Fruit fly (Drosophila melanogaster) whole organism, embryonic: ENCODE results near the gene AP-1-2beta.

ENCODE experiments used
- CG11504 ChIP-seq: fragments of 200-800 bp; sonication (Bioruptor generic); optimal IDR thresholded peaks from 3 replicates; lab custom pipeline; 2019; ENCODE audit warnings: missing biosample characterization, mild to moderate bottlenecking, missing genetic modification characterization, moderate library complexity
- CG13296 ChIP-seq: fragments of 200-800 bp; sonication (Bioruptor generic); optimal IDR thresholded peaks from 3 replicates; lab custom pipeline; 2018; ENCODE audit warnings: missing biosample characterization, mild to moderate bottlenecking, missing genetic modification characterization
- CG14014 ChIP-seq: fragments of 200-800 bp; sonication (Bioruptor generic); IDR thresholded peaks from 2 replicates; pipeline ENCODE4 v1.3.6; 2022; ENCODE audit warnings: missing biosample characterization, missing genetic modification characterization
- CG15479 ChIP-seq: fragments of 200-800 bp; sonication (Bioruptor generic); optimal IDR thresholded peaks from 3 replicates; lab custom pipeline; 2019; ENCODE audit warnings: missing biosample characterization, mild to moderate bottlenecking, missing genetic modification characterization, moderate library complexity
- CG18476 ChIP-seq: fragments of 200-800 bp; sonication (Bioruptor generic); optimal IDR thresholded peaks from 2 replicates; lab custom pipeline; 2016; ENCODE audit warnings: missing biosample characterization, mild to moderate bottlenecking, missing genetic modification characterization
- CG2116 ChIP-seq: fragments of 200-800 bp; sonication (Bioruptor generic); optimal IDR thresholded peaks from 3 replicates; lab custom pipeline; 2018; ENCODE audit warnings: missing biosample characterization, mild to moderate bottlenecking, missing genetic modification characterization
- CG2129 ChIP-seq: fragments of 200-800 bp; sonication (Bioruptor generic); IDR thresholded peaks from 2 replicates; pipeline ENCODE4 v1.3.6; 2022; ENCODE audit warnings: missing biosample characterization, missing genetic modification characterization; ENCODE audit not compliant: partially characterized antibody
- CG2199 ChIP-seq: fragments of 200-800 bp; sonication (Bioruptor generic); IDR thresholded peaks from 3 replicates; pipeline ENCODE4 v1.3.6; 2022; ENCODE audit warnings: missing biosample characterization, missing genetic modification characterization
- CG2712 ChIP-seq: fragments of 200-800 bp; optimal IDR thresholded peaks from 3 replicates; lab custom pipeline; 2019; ENCODE audit warnings: missing biosample characterization, mild to moderate bottlenecking, missing genetic modification characterization, moderate library complexity
- CG2875 ChIP-seq: fragments of 200-800 bp; sonication (Bioruptor generic); optimal IDR thresholded peaks from 2 replicates; lab custom pipeline; 2017; ENCODE audit warnings: missing biosample characterization, mild to moderate bottlenecking, missing genetic modification characterization, missing genetic modification reagents
- CG2889 ChIP-seq: fragments of 200-800 bp; sonication (Bioruptor generic); IDR thresholded peaks from 3 replicates; pipeline ENCODE4 v1.3.6; 2022; ENCODE audit warnings: missing biosample characterization, missing genetic modification characterization
- CG30020 ChIP-seq: fragments of 200-800 bp; optimal IDR thresholded peaks from 2 replicates; lab custom pipeline; 2019; ENCODE audit warnings: missing biosample characterization, mild to moderate bottlenecking, missing genetic modification characterization, moderate library complexity
- CG34376 ChIP-seq: fragments of 200-800 bp; sonication (Bioruptor generic); optimal IDR thresholded peaks from 2 replicates; lab custom pipeline; 2018; ENCODE audit warnings: missing biosample characterization, mild to moderate bottlenecking, missing genetic modification characterization
- CG3838 ChIP-seq: fragments of 200-800 bp; sonication (Bioruptor generic); optimal IDR thresholded peaks from 3 replicates; lab custom pipeline; 2016; ENCODE audit warnings: missing biosample characterization, missing genetic modification characterization
- CG42726 ChIP-seq: fragments of 200-800 bp; sonication (Bioruptor generic); IDR thresholded peaks from 2 replicates; pipeline ENCODE4 v1.3.6; 2022; ENCODE audit warnings: missing biosample characterization, missing genetic modification characterization; ENCODE audit not compliant: partially characterized antibody
- CG4328 ChIP-seq: fragments of 200-800 bp; sonication (Bioruptor generic); optimal IDR thresholded peaks from 3 replicates; lab custom pipeline; 2017; ENCODE audit warnings: missing biosample characterization, missing genetic modification reagents, missing genetic modification characterization
- CG4820 ChIP-seq: fragments of 200-800 bp; sonication (Bioruptor generic); optimal IDR thresholded peaks from 3 replicates; lab custom pipeline; 2016; ENCODE audit warnings: missing biosample characterization, missing genetic modification characterization
- CG6175 ChIP-seq: fragments of 200-800 bp; sonication (Bioruptor generic); IDR thresholded peaks from 3 replicates; pipeline ENCODE4 v1.3.6; 2022; ENCODE audit warnings: missing biosample characterization, missing genetic modification characterization
- CG8281 ChIP-seq: fragments of 200-800 bp; sonication (Bioruptor generic); optimal IDR thresholded peaks from 2 replicates; lab custom pipeline; 2018; ENCODE audit warnings: missing biosample characterization, mild to moderate bottlenecking, missing genetic modification characterization, moderate library complexity
- CG8290 ChIP-seq, 3 experiments: fragments of 200-800 bp; sonication (Bioruptor generic); optimal IDR thresholded peaks; 2 replicates each; lab custom pipeline; 2016 to 2019; ENCODE audit warnings: missing biosample characterization in 3 of 3, missing genetic modification characterization in 3 of 3, mild to moderate bottlenecking in 2 of 3, moderate library complexity in 1 of 3
- CG8944 ChIP-seq: fragments of 200-800 bp; sonication (Bioruptor generic); optimal IDR thresholded peaks from 3 replicates; lab custom pipeline; 2016; ENCODE audit warnings: missing biosample characterization, missing genetic modification characterization
- CG9215 ChIP-seq: fragments of 200-800 bp; sonication (Bioruptor generic); IDR thresholded peaks from 2 replicates; pipeline ENCODE4 v1.3.6; 2022; ENCODE audit warnings: missing biosample characterization, missing genetic modification characterization
- CoRest ChIP-seq: fragments of 200-800 bp; sonication (Bioruptor generic); optimal IDR thresholded peaks from 3 replicates; lab custom pipeline; 2018; ENCODE audit warnings: missing biosample characterization, mild to moderate bottlenecking, missing genetic modification characterization, moderate library complexity
- Dek ChIP-seq: fragments of 200-800 bp; sonication (Bioruptor generic); optimal IDR thresholded peaks from 3 replicates; lab custom pipeline; 2019; ENCODE audit warnings: missing biosample characterization, mild to moderate bottlenecking, missing genetic modification characterization, moderate library complexity
- Dref ChIP-seq: fragments of 200-800 bp; sonication (Bioruptor generic); IDR thresholded peaks from 2 replicates; pipeline ENCODE4 v1.3.6; 2022; ENCODE audit warnings: missing biosample characterization, missing genetic modification characterization
- Drgx ChIP-seq: fragments of 200-800 bp; sonication (Bioruptor generic); IDR thresholded peaks from 2 replicates; pipeline ENCODE4 v1.3.6; 2022; ENCODE audit warnings: missing biosample characterization, missing genetic modification characterization
- HmgZ ChIP-seq: fragments of 200-800 bp; sonication (Bioruptor generic); optimal IDR thresholded peaks from 2 replicates; lab custom pipeline; 2018; ENCODE audit warnings: missing biosample characterization, mild to moderate bottlenecking, missing genetic modification characterization
- Hmr ChIP-seq: fragments of 200-800 bp; sonication (Bioruptor generic); optimal IDR thresholded peaks from 3 replicates; lab custom pipeline; 2017; ENCODE audit warnings: mild to moderate bottlenecking, missing biosample characterization, missing genetic modification reagents, missing genetic modification characterization
- MESR4 ChIP-seq: fragments of 200-800 bp; sonication (Bioruptor generic); optimal IDR thresholded peaks from 2 replicates; lab custom pipeline; 2018; ENCODE audit warnings: missing biosample characterization, mild to moderate bottlenecking, missing genetic modification characterization, moderate library complexity
- Mad ChIP-seq: fragments of 200-800 bp; sonication (Bioruptor generic); optimal IDR thresholded peaks from 2 replicates; lab custom pipeline; 2016; ENCODE audit warnings: missing biosample characterization, missing genetic modification characterization
- Myb ChIP-seq: fragments of 200-800 bp; sonication (Bioruptor generic); optimal IDR thresholded peaks from 2 replicates; lab custom pipeline; 2016; ENCODE audit warnings: missing biosample characterization, missing genetic modification characterization
- NK7.1 ChIP-seq: fragments of 200-800 bp; sonication (Bioruptor generic); optimal IDR thresholded peaks from 3 replicates; lab custom pipeline; 2016; ENCODE audit warnings: missing biosample characterization, missing genetic modification characterization
- Poxn ChIP-seq: fragments of 200-800 bp; sonication (Bioruptor generic); IDR thresholded peaks from 2 replicates; pipeline ENCODE4 v1.3.6; 2022; ENCODE audit warnings: missing biosample characterization, missing genetic modification characterization
- Sox102F ChIP-seq: fragments of 200-800 bp; sonication (Bioruptor generic); optimal IDR thresholded peaks from 2 replicates; lab custom pipeline; 2018; ENCODE audit warnings: missing biosample characterization, mild to moderate bottlenecking, missing genetic modification characterization, moderate library complexity
- Sry-δ ChIP-seq: fragments of 200-800 bp; sonication (Bioruptor generic); optimal IDR thresholded peaks from 2 replicates; lab custom pipeline; 2016; ENCODE audit warnings: missing biosample characterization, missing genetic modification characterization
- corto ChIP-seq: fragments of 200-800 bp; sonication (Bioruptor generic); optimal IDR thresholded peaks from 2 replicates; lab custom pipeline; 2016; ENCODE audit warnings: missing biosample characterization, mild to moderate bottlenecking, missing genetic modification characterization, moderate library complexity
- crc ChIP-seq: fragments of 200-800 bp; sonication (Bioruptor generic); optimal IDR thresholded peaks from 2 replicates; lab custom pipeline; 2016; ENCODE audit warnings: missing biosample characterization, missing genetic modification characterization
- cwo ChIP-seq: fragments of 200-800 bp; sonication (Bioruptor generic); optimal IDR thresholded peaks from 3 replicates; lab custom pipeline; 2017; ENCODE audit warnings: missing biosample characterization, missing genetic modification characterization, mild to moderate bottlenecking, moderate library complexity, missing genetic modification reagents
- fd3F ChIP-seq: fragments of 200-800 bp; sonication (Bioruptor generic); optimal IDR thresholded peaks from 2 replicates; lab custom pipeline; 2018; ENCODE audit warnings: missing biosample characterization, mild to moderate bottlenecking, missing genetic modification characterization, moderate library complexity
- gcm ChIP-seq: fragments of 200-800 bp; sonication (Bioruptor generic); optimal IDR thresholded peaks from 2 replicates; lab custom pipeline; 2019; ENCODE audit warnings: missing biosample characterization, mild to moderate bottlenecking, missing genetic modification characterization, moderate library complexity
- gsb-n ChIP-seq: fragments of 200-800 bp; sonication (Bioruptor generic); optimal IDR thresholded peaks from 3 replicates; lab custom pipeline; 2018; ENCODE audit warnings: missing biosample characterization, mild to moderate bottlenecking, missing genetic modification characterization
- mam ChIP-seq: fragments of 200-800 bp; sonication (Bioruptor generic); optimal IDR thresholded peaks from 3 replicates; lab custom pipeline; 2016; ENCODE audit warnings: missing biosample characterization, missing genetic modification characterization
- mirr ChIP-seq: fragments of 200-800 bp; sonication (Bioruptor generic); optimal IDR thresholded peaks from 3 replicates; lab custom pipeline; 2018; ENCODE audit warnings: missing biosample characterization, mild to moderate bottlenecking, missing genetic modification characterization
- onecut ChIP-seq: fragments of 200-800 bp; sonication (Bioruptor generic); IDR thresholded peaks from 2 replicates; pipeline ENCODE4 v1.3.6; 2022; ENCODE audit warnings: missing biosample characterization, missing genetic modification characterization
- prd ChIP-seq, 3 experiments: fragments of >200 bp in 2 of 3; fragments of 200-800 bp in 1 of 3; sonication (Bioruptor generic) in 1 of 3; optimal IDR thresholded peaks in 2 of 3; IDR thresholded peaks in 1 of 3; 2 replicates in 2 of 3; 3 replicates in 1 of 3; pipeline versions ENCODE4 v1.3.6 to Lab custom; 2017 to 2022; ENCODE audit warnings: missing biosample characterization in 1 of 3, missing genetic modification characterization in 1 of 3
- repo ChIP-seq: fragments of 200-800 bp; sonication (Bioruptor generic); optimal IDR thresholded peaks from 2 replicates; lab custom pipeline; 2016; ENCODE audit warnings: missing biosample characterization, missing genetic modification characterization
- sc ChIP-seq, 3 experiments: fragments of >200 bp in 2 of 3; fragments of 200-800 bp in 1 of 3; sonication (Bioruptor generic) in 1 of 3; optimal IDR thresholded peaks; 2 replicates in 2 of 3; 3 replicates in 1 of 3; lab custom pipeline; 2017; ENCODE audit warnings: mild to moderate bottlenecking in 1 of 3, missing biosample characterization in 1 of 3, missing genetic modification characterization in 1 of 3, missing genetic modification reagents in 1 of 3
- schlank ChIP-seq: fragments of 200-800 bp; sonication (Bioruptor generic); optimal IDR thresholded peaks from 2 replicates; lab custom pipeline; 2018; ENCODE audit warnings: missing biosample characterization, mild to moderate bottlenecking, missing genetic modification characterization
- sisA ChIP-seq: fragments of 200-800 bp; sonication (Bioruptor generic); IDR thresholded peaks from 2 replicates; pipeline ENCODE4 v1.3.6; 2022; ENCODE audit warnings: missing biosample characterization, missing genetic modification characterization
- so ChIP-seq: fragments of 200-800 bp; sonication (Bioruptor generic); IDR thresholded peaks from 3 replicates; pipeline ENCODE4 v1.3.6; 2022; ENCODE audit warnings: missing biosample characterization, missing genetic modification characterization

Gene AP-1-2beta

dm6 chrX:19696845-19697244, 34.0 kb upstream of the AP-1-2beta start, which contains the start of gene Cdc42 (continued):
- TF ChIP-seq CG4328, result no peak
- TF ChIP-seq CG8290 (GFP tag; optimal IDR thresholded peaks at IDR 0.05; lab: Kevin White, UChicago), result peak; percentile 34
- peak in 1 of 2 experiments; percentile 75 for TF ChIP-seq CG8290 (tag; optimal IDR thresholded peaks at IDR 0.05; lab: Kevin White, UChicago)
- peak; percentile 22 for TF ChIP-seq CG30020 (tag; lab: Kevin White, UChicago)
- TF ChIP-seq cwo (GFP tag; lab: Kevin White, UChicago), result no peak
- TF ChIP-seq Dek, result no peak
- TF ChIP-seq fd3F (GFP tag; lab: Kevin White, UChicago), result no peak
- TF ChIP-seq corto, result no peak
- no peak for TF ChIP-seq mirr (GFP tag; lab: Kevin White, UChicago)
- no peak for TF ChIP-seq CG11504 (tag; lab: Kevin White, UChicago)
- no peak for TF ChIP-seq NK7.1 (GFP tag; lab: Kevin White, UChicago)
- TF ChIP-seq CG2889 (GFP tag; lab: Robert Waterston, UW), result no peak
- TF ChIP-seq CG2875 (GFP tag; lab: Kevin White, UChicago), result no peak
- TF ChIP-seq Hmr (GFP tag; lab: Kevin White, UChicago), result no peak
- TF ChIP-seq repo (GFP tag; lab: Kevin White, UChicago), result no peak
- no peak for TF ChIP-seq crc (GFP tag; lab: Kevin White, UChicago)
- no peak for TF ChIP-seq CG3838
- TF ChIP-seq Sry-δ (GFP tag; lab: Kevin White, UChicago), result peak; percentile 71
- no peak for TF ChIP-seq CG8944 (GFP tag; lab: Kevin White, UChicago)
- TF ChIP-seq CG14014, result no peak
- no peak for TF ChIP-seq gsb-n (tag; lab: Kevin White, UChicago)
- TF ChIP-seq CG2129 (GFP tag; lab: Robert Waterston, UW), result no peak
- TF ChIP-seq CG6175 (GFP tag; lab: Robert Waterston, UW), result no peak
- TF ChIP-seq prd (optimal IDR thresholded peaks at IDR 0.05; lab: Kevin White, UChicago), result no peak
- no peak for TF ChIP-seq prd (GFP tag; IDR thresholded peaks at IDR 0.05; lab: Robert Waterston, UW)
- no peak for TF ChIP-seq CG2199
- TF ChIP-seq CG42726 (GFP tag; lab: Robert Waterston, UW), result 0 out of 2 replicates have a peak, but pooled peaks have one; percentile 20
- TF ChIP-seq schlank, result no peak
- TF ChIP-seq CG18476, result no peak
- TF ChIP-seq CG15479 (GFP tag; lab: Kevin White, UChicago), result no peak
- no peak for TF ChIP-seq sc (optimal IDR thresholded peaks at IDR 0.05; lab: Kevin White, UChicago)
- no peak for TF ChIP-seq sc (GFP tag; optimal IDR thresholded peaks at IDR 0.05; lab: Kevin White, UChicago)
- TF ChIP-seq CG9215 (GFP tag; lab: Robert Waterston, UW), result no peak
- TF ChIP-seq CG2116 (GFP tag; lab: Kevin White, UChicago), result no peak
- TF ChIP-seq onecut (GFP tag; lab: Robert Waterston, UW), result no peak
- TF ChIP-seq CG34376 (GFP tag; lab: Kevin White, UChicago), result no peak
- no peak for TF ChIP-seq Mad (GFP tag; lab: Kevin White, UChicago)
- no peak for TF ChIP-seq CG13296 (GFP tag; lab: Kevin White, UChicago)
- no peak for TF ChIP-seq Sox102F (GFP tag; lab: Kevin White, UChicago)
- TF ChIP-seq CG2712 (tag; lab: Kevin White, UChicago), result no peak
- TF ChIP-seq Dref, result peak; percentile 43
- no peak for TF ChIP-seq gcm (GFP tag; lab: Kevin White, UChicago)
- peak; percentile 48 for TF ChIP-seq MESR4 (GFP tag; lab: Kevin White, UChicago)
- TF ChIP-seq CoRest (tag; lab: Kevin White, UChicago), result no peak
- no peak for TF ChIP-seq mam
- peak; percentile 4 for TF ChIP-seq Myb
- TF ChIP-seq Poxn (GFP tag; lab: Robert Waterston, UW), result no peak
- TF ChIP-seq sisA (GFP tag; lab: Robert Waterston, UW), result no peak
- no peak for TF ChIP-seq CG4820 (GFP tag; lab: Kevin White, UChicago)
- no peak for TF ChIP-seq HmgZ (tag; lab: Kevin White, UChicago)
- TF ChIP-seq so (GFP tag; lab: Robert Waterston, UW), result no peak
- TF ChIP-seq CG8281 (tag; lab: Kevin White, UChicago), result no peak
- no peak for TF ChIP-seq Drgx (GFP tag; lab: Robert Waterston, UW)
